Fruit fly (Drosophila melanogaster) whole organism, embryonic: Measurements from ENCODE around the gene Ctns.

Source experiments
- BEAF-32 ChIP-seq: fragments of 200-800 bp; sonication (Bioruptor generic); optimal IDR thresholded peaks from 3 replicates; lab custom pipeline; 2017; ENCODE audit warnings: missing biosample characterization, missing genetic modification characterization, mild to moderate bottlenecking, moderate library complexity, missing genetic modification reagents
- Bdp1 ChIP-seq: fragments of 200-800 bp; sonication (Bioruptor generic); optimal IDR thresholded peaks from 3 replicates; lab custom pipeline; 2016; ENCODE audit warnings: missing biosample characterization, missing genetic modification characterization
- Bteb2 ChIP-seq: fragments of 200-800 bp; sonication (Bioruptor generic); optimal IDR thresholded peaks from 2 replicates; lab custom pipeline; 2016; ENCODE audit warnings: missing biosample characterization, missing genetic modification characterization
- CG11398 ChIP-seq: fragments of 200-800 bp; sonication (Bioruptor generic); optimal IDR thresholded peaks from 2 replicates; lab custom pipeline; 2016; ENCODE audit warnings: missing biosample characterization, missing genetic modification characterization
- CG12104 ChIP-seq: fragments of 200-800 bp; sonication (Bioruptor generic); optimal IDR thresholded peaks from 3 replicates; lab custom pipeline; 2016; ENCODE audit warnings: missing biosample characterization, missing genetic modification characterization
- CG12219 ChIP-seq: fragments of 200-800 bp; sonication (Bioruptor generic); optimal IDR thresholded peaks from 3 replicates; lab custom pipeline; 2018; ENCODE audit warnings: missing biosample characterization, mild to moderate bottlenecking, missing genetic modification characterization
- CG13894 ChIP-seq: fragments of 200-800 bp; sonication (Bioruptor generic); optimal IDR thresholded peaks from 3 replicates; lab custom pipeline; 2018; ENCODE audit warnings: missing biosample characterization, mild to moderate bottlenecking, missing genetic modification characterization, moderate library complexity
- CG14014 ChIP-seq: fragments of 200-800 bp; sonication (Bioruptor generic); IDR thresholded peaks from 2 replicates; pipeline ENCODE4 v1.3.6; 2022; ENCODE audit warnings: missing biosample characterization, missing genetic modification characterization
- CG14860 ChIP-seq: fragments of 200-800 bp; sonication (Bioruptor generic); IDR thresholded peaks from 3 replicates; pipeline ENCODE4 v1.3.6; 2022; ENCODE audit warnings: missing biosample characterization, missing genetic modification characterization; ENCODE audit not compliant: partially characterized antibody
- CG15269 ChIP-seq: fragments of 200-800 bp; sonication (Bioruptor generic); optimal IDR thresholded peaks from 2 replicates; lab custom pipeline; 2018; ENCODE audit warnings: missing biosample characterization, mild to moderate bottlenecking, missing genetic modification characterization, moderate library complexity
- CG15479 ChIP-seq: fragments of 200-800 bp; sonication (Bioruptor generic); optimal IDR thresholded peaks from 3 replicates; lab custom pipeline; 2019; ENCODE audit warnings: missing biosample characterization, mild to moderate bottlenecking, missing genetic modification characterization, moderate library complexity
- CG1602 ChIP-seq: fragments of 200-800 bp; sonication (Bioruptor generic); optimal IDR thresholded peaks from 3 replicates; lab custom pipeline; 2016; ENCODE audit warnings: missing biosample characterization, missing genetic modification characterization
- CG17328 ChIP-seq: fragments of 200-800 bp; sonication (Bioruptor generic); IDR thresholded peaks from 2 replicates; pipeline ENCODE4 v1.3.6; 2022; ENCODE audit warnings: missing biosample characterization, missing genetic modification characterization
- CG18011 ChIP-seq: fragments of 200-800 bp; sonication (Bioruptor generic); optimal IDR thresholded peaks from 2 replicates; lab custom pipeline; 2017; ENCODE audit warnings: missing biosample characterization, missing genetic modification characterization, mild to moderate bottlenecking, moderate library complexity, missing genotype
- CG30403 ChIP-seq: fragments of 200-800 bp; sonication (Bioruptor generic); optimal IDR thresholded peaks from 3 replicates; lab custom pipeline; 2016; ENCODE audit warnings: missing biosample characterization, missing genetic modification characterization
- CG31224 ChIP-seq: fragments of 200-800 bp; sonication (Bioruptor generic); IDR thresholded peaks from 2 replicates; pipeline ENCODE4 v1.3.6; 2022; ENCODE audit warnings: missing biosample characterization, missing genetic modification characterization
- CG32772 ChIP-seq: fragments of 200-800 bp; sonication (Bioruptor generic); IDR thresholded peaks from 2 replicates; pipeline ENCODE4 v1.3.6; 2022; ENCODE audit warnings: missing biosample characterization, missing genetic modification characterization
- CG4328 ChIP-seq: fragments of 200-800 bp; sonication (Bioruptor generic); optimal IDR thresholded peaks from 3 replicates; lab custom pipeline; 2017; ENCODE audit warnings: missing biosample characterization, missing genetic modification reagents, missing genetic modification characterization
- CG6175 ChIP-seq: fragments of 200-800 bp; sonication (Bioruptor generic); IDR thresholded peaks from 3 replicates; pipeline ENCODE4 v1.3.6; 2022; ENCODE audit warnings: missing biosample characterization, missing genetic modification characterization
- Dll ChIP-seq: fragments of 200-800 bp; sonication (Bioruptor generic); IDR thresholded peaks from 4 replicates; pipeline ENCODE4 v1.3.6; 2022; ENCODE audit warnings: missing biosample characterization, missing genetic modification characterization; ENCODE audit not compliant: partially characterized antibody
- Doc3 ChIP-seq: fragments of 200-800 bp; sonication (Bioruptor generic); IDR thresholded peaks from 3 replicates; pipeline ENCODE4 v1.3.6; 2022; ENCODE audit warnings: missing biosample characterization, missing genetic modification characterization; ENCODE audit not compliant: partially characterized antibody
- Gug ChIP-seq: fragments of 200-800 bp; sonication (Bioruptor generic); IDR thresholded peaks from 4 replicates; pipeline ENCODE4 v1.3.6; 2022; ENCODE audit warnings: missing biosample characterization, missing genetic modification characterization
- Hsf ChIP-seq: fragments of 200-800 bp; sonication (Bioruptor generic); optimal IDR thresholded peaks from 3 replicates; lab custom pipeline; 2016; ENCODE audit warnings: missing biosample characterization, missing genetic modification characterization
- Lpt ChIP-seq: fragments of >200 bp; optimal IDR thresholded peaks from 2 replicates; lab custom pipeline; 2018; ENCODE audit warnings: missing biosample characterization, missing genetic modification characterization
- NC2β ChIP-seq: fragments of 200-800 bp; sonication (Bioruptor generic); optimal IDR thresholded peaks from 2 replicates; lab custom pipeline; 2016; ENCODE audit warnings: missing biosample characterization, missing genetic modification characterization
- NfI ChIP-seq: fragments of 200-800 bp; sonication (Bioruptor generic); optimal IDR thresholded peaks from 3 replicates; lab custom pipeline; 2018; ENCODE audit warnings: missing biosample characterization, mild to moderate bottlenecking, missing genetic modification characterization, moderate library complexity
- Oli ChIP-seq: fragments of 200-800 bp; sonication (Bioruptor generic); optimal IDR thresholded peaks from 2 replicates; lab custom pipeline; 2018; ENCODE audit warnings: missing biosample characterization, mild to moderate bottlenecking, missing genetic modification characterization, moderate library complexity
- Opbp ChIP-seq: fragments of 200-800 bp; sonication (Bioruptor generic); IDR thresholded peaks from 3 replicates; pipeline ENCODE4 v1.3.6; 2022; ENCODE audit warnings: missing biosample characterization, missing genetic modification characterization; ENCODE audit not compliant: partially characterized antibody
- Ptx1 ChIP-seq: fragments of 200-800 bp; sonication (Bioruptor generic); IDR thresholded peaks from 2 replicates; pipeline ENCODE4 v1.3.6; 2022; ENCODE audit warnings: missing biosample characterization, missing genetic modification characterization
- YL-1 ChIP-seq: fragments of 200-800 bp; sonication (Bioruptor generic); optimal IDR thresholded peaks from 3 replicates; lab custom pipeline; 2017; ENCODE audit warnings: missing biosample characterization, mild to moderate bottlenecking, missing genetic modification characterization
- ap ChIP-seq: fragments of 200-800 bp; sonication (Bioruptor generic); IDR thresholded peaks from 2 replicates; pipeline ENCODE4 v1.3.6; 2022; ENCODE audit warnings: missing biosample characterization, missing genetic modification characterization
- bowl ChIP-seq: fragments of 200-800 bp; sonication (Bioruptor generic); IDR thresholded peaks from 2 replicates; pipeline ENCODE4 v1.3.6; 2022; ENCODE audit warnings: missing biosample characterization, missing genetic modification characterization
- bsh ChIP-seq, 2 experiments: fragments of 200-800 bp; sonication (Bioruptor generic); optimal IDR thresholded peaks; 2 replicates each; lab custom pipeline; 2017 to 2018; ENCODE audit warnings: mild to moderate bottlenecking in 2 of 2, missing biosample characterization in 2 of 2, missing genetic modification characterization in 2 of 2, moderate library complexity in 1 of 2
- caup ChIP-seq: fragments of 200-800 bp; sonication (Bioruptor generic); optimal IDR thresholded peaks from 3 replicates; lab custom pipeline; 2017; ENCODE audit warnings: missing biosample characterization, mild to moderate bottlenecking, missing genetic modification characterization, moderate library complexity; ENCODE audit not compliant: severe bottlenecking
- chm ChIP-seq: fragments of 200-800 bp; sonication (Bioruptor generic); IDR thresholded peaks from 2 replicates; pipeline ENCODE4 v1.3.6; 2022; ENCODE audit warnings: missing biosample characterization, missing genetic modification characterization
- dimm ChIP-seq: fragments of 200-800 bp; sonication (Bioruptor generic); IDR thresholded peaks from 2 replicates; pipeline ENCODE4 v1.3.6; 2022; ENCODE audit warnings: missing biosample characterization, missing genetic modification characterization
- dpn ChIP-seq, 2 experiments: fragments of 200-800 bp; sonication (Bioruptor generic); optimal IDR thresholded peaks; 3 replicates each; lab custom pipeline; 2016; ENCODE audit warnings: missing biosample characterization in 2 of 2, missing genetic modification characterization in 2 of 2
- fd96Cb ChIP-seq: fragments of 200-800 bp; sonication (Bioruptor generic); optimal IDR thresholded peaks from 2 replicates; lab custom pipeline; 2018; ENCODE audit warnings: missing biosample characterization, mild to moderate bottlenecking, missing genetic modification characterization, moderate library complexity
- ftz-f1 ChIP-seq: fragments of 200-800 bp; sonication (Bioruptor generic); optimal IDR thresholded peaks from 2 replicates; lab custom pipeline; 2016; ENCODE audit warnings: missing biosample characterization, missing genetic modification characterization
- gce ChIP-seq: fragments of 200-800 bp; sonication (Bioruptor generic); IDR thresholded peaks from 3 replicates; pipeline ENCODE4 v1.3.6; 2022; ENCODE audit warnings: missing biosample characterization, missing genetic modification characterization
- gfzf ChIP-seq: fragments of 200-800 bp; sonication (Bioruptor generic); optimal IDR thresholded peaks from 2 replicates; lab custom pipeline; 2016; ENCODE audit warnings: missing biosample characterization, mild to moderate bottlenecking, missing genetic modification characterization, moderate library complexity
- hkb ChIP-seq, 2 experiments: fragments of 200-800 bp in 1 of 2; fragments of >200 bp in 1 of 2; sonication (Bioruptor generic) in 1 of 2; IDR thresholded peaks in 1 of 2; optimal IDR thresholded peaks in 1 of 2; 2 replicates each; pipeline versions ENCODE4 v1.3.6 to Lab custom; 2017 to 2022; ENCODE audit warnings: missing biosample characterization in 1 of 2, missing genetic modification characterization in 1 of 2
- ken ChIP-seq: fragments of 200-800 bp; sonication (Bioruptor generic); IDR thresholded peaks from 3 replicates; pipeline ENCODE4 v1.3.6; 2022; ENCODE audit warnings: missing biosample characterization, missing genetic modification characterization
- knrl ChIP-seq: fragments of 200-800 bp; sonication (Bioruptor generic); IDR thresholded peaks from 3 replicates; pipeline ENCODE4 v1.3.6; 2022; ENCODE audit warnings: missing biosample characterization, missing genetic modification characterization; ENCODE audit not compliant: partially characterized antibody
- lilli ChIP-seq: fragments of 200-800 bp; sonication (Bioruptor generic); optimal IDR thresholded peaks from 3 replicates; lab custom pipeline; 2016; ENCODE audit warnings: missing biosample characterization, missing genetic modification characterization
- nau ChIP-seq: fragments of 200-800 bp; sonication (Bioruptor generic); optimal IDR thresholded peaks from 3 replicates; lab custom pipeline; 2017; ENCODE audit warnings: missing biosample characterization, mild to moderate bottlenecking, missing genetic modification characterization, missing genetic modification reagents
- phol ChIP-seq: fragments of 200-800 bp; sonication (Bioruptor generic); optimal IDR thresholded peaks from 3 replicates; lab custom pipeline; 2018; ENCODE audit warnings: missing biosample characterization, mild to moderate bottlenecking, missing genetic modification characterization, moderate library complexity
- row ChIP-seq: fragments of 200-800 bp; sonication (Bioruptor generic); IDR thresholded peaks from 3 replicates; pipeline ENCODE4 v1.3.6; 2022; ENCODE audit warnings: missing biosample characterization, missing genetic modification characterization
- sisA ChIP-seq: fragments of 200-800 bp; sonication (Bioruptor generic); IDR thresholded peaks from 2 replicates; pipeline ENCODE4 v1.3.6; 2022; ENCODE audit warnings: missing biosample characterization, missing genetic modification characterization

The Ctns gene

DNA sequence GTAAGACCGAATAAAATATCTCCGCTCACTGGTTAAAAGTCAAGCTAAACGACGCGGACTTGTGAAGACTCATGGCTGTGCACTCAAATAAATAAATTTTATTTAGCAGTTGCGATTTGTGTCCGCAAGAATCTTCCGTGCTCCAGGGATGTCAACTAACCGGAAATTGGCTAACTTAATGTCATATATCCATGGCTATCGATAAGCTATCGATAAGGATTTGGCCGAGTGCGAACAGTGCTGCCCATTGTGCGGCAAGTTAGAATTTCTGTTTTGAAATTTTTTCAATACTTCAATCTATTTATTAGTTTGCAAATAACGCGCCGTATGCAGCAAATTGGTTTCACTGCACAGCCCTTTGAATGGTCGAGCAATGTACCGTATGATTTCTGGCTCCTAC lies 4.8 kb downstream of the Ctns start, which contains the start of gene p53 (continued):
- TF ChIP-seq knrl (GFP tag; lab: Robert Waterston, UW) (peak; percentile 74; the same call in 2 of the 3 replicates), CG32772 (GFP tag; lab: Robert Waterston, UW) (peak; percentile 63; the same call in 1 of the 2 replicates), NfI (GFP tag; lab: Kevin White, UChicago) (peak; percentile 91), CG15479 (GFP tag; lab: Kevin White, UChicago) (no peak), ap (peak; percentile 37; the same call in 1 of the 2 replicates), Dll (GFP tag; lab: Robert Waterston, UW) (peak; percentile 71), bsh (GFP tag; optimal IDR thresholded peaks at IDR 0.05; lab: Kevin White, UChicago) (peak in 1 of 2 experiments; percentile 64), Doc3 (GFP tag; lab: Robert Waterston, UW) (peak; percentile 41; the same call in 1 of the 3 replicates), nau (peak; percentile 86), CG30403 (peak; percentile 57), ken (GFP tag; lab: Robert Waterston, UW) (peak; percentile 62; the same call in 2 of the 3 replicates), row (GFP tag; lab: Robert Waterston, UW) (peak; percentile 55), sisA (GFP tag; lab: Robert Waterston, UW) (peak; percentile 24; the same call in 1 of the 2 replicates), CG11398 (peak; percentile 56), hkb (optimal IDR thresholded peaks at IDR 0.05; lab: Kevin White, UChicago) (no peak), hkb (GFP tag; IDR thresholded peaks at IDR 0.05; lab: Robert Waterston, UW) (peak; percentile 64), Ptx1 (GFP tag; lab: Robert Waterston, UW) (peak; percentile 68), dimm (GFP tag; lab: Robert Waterston, UW) (0 out of 2 replicates have a peak, but pooled peaks have one; percentile 26), Opbp (GFP tag; lab: Robert Waterston, UW) (peak; percentile 86), Hsf (peak; percentile 83), bowl (GFP tag; lab: Robert Waterston, UW) (no peak), Bteb2 (GFP tag; lab: Kevin White, UChicago) (peak; percentile 36), gce (GFP tag; lab: Robert Waterston, UW) (0 out of 3 replicates have a peak, but pooled peaks have one; percentile 41), CG12219 (GFP tag; lab: Kevin White, UChicago) (peak; percentile 74), CG15269 (tag; lab: Kevin White, UChicago) (peak; percentile 54), CG17328 (GFP tag; lab: Robert Waterston, UW) (peak; percentile 62), CG14014 (GFP tag; lab: Robert Waterston, UW) (peak; percentile 60; the same call in 1 of the 2 replicates), Oli (peak; percentile 46), Lpt (GFP tag; lab: Kevin White, UChicago) (no peak), CG1602 (peak; percentile 2), CG12104 (GFP tag; lab: Kevin White, UChicago) (peak; percentile 67), ftz-f1 (GFP tag; lab: Kevin White, UChicago) (no peak), YL-1 (GFP tag; lab: Kevin White, UChicago) (peak; percentile 44), fd96Cb (tag; lab: Kevin White, UChicago) (peak; percentile 27), CG4328 (peak; percentile 67), gfzf (GFP tag; lab: Kevin White, UChicago) (peak; percentile 4), dpn (GFP tag; optimal IDR thresholded peaks at IDR 0.05; lab: Kevin White, UChicago) (peak; percentile 50 to 82), phol (tag; lab: Kevin White, UChicago) (peak; percentile 78), NC2β (GFP tag; lab: Kevin White, UChicago) (peak; percentile 84), CG18011 (GFP tag; lab: Kevin White, UChicago) (peak; percentile 66), caup (GFP tag; lab: Kevin White, UChicago) (peak; percentile 91), CG13894 (peak; percentile 46), lilli (peak; percentile 47), Bdp1 (peak; percentile 41), Gug (no peak), CG31224 (GFP tag; lab: Robert Waterston, UW) (0 out of 2 replicates have a peak, but pooled peaks have one; percentile 32), chm (GFP tag; lab: Robert Waterston, UW) (peak; percentile 86), BEAF-32 (GFP tag; lab: Kevin White, UChicago) (peak; percentile 79), CG14860 (GFP tag; lab: Robert Waterston, UW) (peak; percentile 63), CG6175 (GFP tag; lab: Robert Waterston, UW) (0 out of 3 replicates have a peak, but pooled peaks have one; percentile 42)
